Worm (Caenorhabditis elegans) whole organism, L2 larva: Measurements from ENCODE around the gene C47E12.3.
"Not testable (repeated sequence)": the region's sequence is repeated elsewhere in the genome, so short reads cannot be mapped to it uniquely, and the experiment has no call there.

Source experiments
- ama-1 ChIP-seq: fragments of 150-350 bp; optimal IDR thresholded peaks from 2 replicates; lab custom pipeline; 2018; ENCODE audit warnings: inconsistent platforms
- blmp-1 ChIP-seq: sonication (generic microtip); optimal IDR thresholded peaks from 2 replicates; lab custom pipeline; 2017; ENCODE audit warnings: missing genetic modification characterization, mild to moderate bottlenecking, missing compliant biosample characterization, antibody characterized with exemption, moderate library complexity; ENCODE audit not compliant: insufficient read depth
- elt-3 ChIP-seq: sonication (generic microtip); optimal IDR thresholded peaks from 2 replicates; lab custom pipeline; 2017; ENCODE audit warnings: missing biosample characterization, missing genetic modification characterization
- nhr-6 ChIP-seq: fragments of 150-350 bp; optimal IDR thresholded peaks from 2 replicates; lab custom pipeline; 2014; ENCODE audit warnings: missing biosample characterization, missing genetic modification characterization
- zag-1 ChIP-seq: fragments of 150-350 bp; optimal IDR thresholded peaks from 2 replicates; lab custom pipeline; 2014; ENCODE audit warnings: missing biosample characterization, missing genetic modification characterization
- ztf-11 ChIP-seq: sonication (generic microtip); optimal IDR thresholded peaks from 2 replicates; lab custom pipeline; 2017; ENCODE audit warnings: missing biosample characterization, missing genetic modification characterization

ce11 chrIV:10028779-10029178 is 27.1 kb upstream of the C47E12.3 start, which contains the start of the genes F44D12.16 and msd-2:
- not testable (repeated sequence) for TF ChIP-seq nhr-6; zag-1 (tag; lab: Kevin White, UChicago); ama-1 (lab: Kevin White, UChicago); blmp-1; ztf-11 (tag; lab: Kevin White, UChicago); elt-3
